Worm (Caenorhabditis elegans) whole organism, L4/young adult: ENCODE results near the gene F12F6.1.

Experiments
- dao-5 ChIP-seq: sonication (generic microtip); optimal IDR thresholded peaks from 2 replicates; lab custom pipeline; 2016; ENCODE audit warnings: missing genotype, missing genetic modification characterization, moderate library complexity, missing compliant biosample characterization
- him-1 ChIP-seq: sonication (generic microtip); optimal IDR thresholded peaks from 2 replicates; lab custom pipeline; 2016; ENCODE audit warnings: missing genotype, missing genetic modification reagents, missing genetic modification characterization, missing compliant biosample characterization

ce11 chrIV:11620909-11621308 is 37.2 kb downstream of the F12F6.1 start, which contains the start of gene dsl-5:
- TF ChIP-seq dao-5 (tag; lab: Kevin White, UChicago) = no peak
- TF ChIP-seq him-1 = no peak
